Worm (Caenorhabditis elegans): ENCODE results near the gene C24B5.4.
A peak's percentile ranks its signal among the peaks of the same experiment; 100 is the strongest.

The C24B5.4 gene

DNA sequence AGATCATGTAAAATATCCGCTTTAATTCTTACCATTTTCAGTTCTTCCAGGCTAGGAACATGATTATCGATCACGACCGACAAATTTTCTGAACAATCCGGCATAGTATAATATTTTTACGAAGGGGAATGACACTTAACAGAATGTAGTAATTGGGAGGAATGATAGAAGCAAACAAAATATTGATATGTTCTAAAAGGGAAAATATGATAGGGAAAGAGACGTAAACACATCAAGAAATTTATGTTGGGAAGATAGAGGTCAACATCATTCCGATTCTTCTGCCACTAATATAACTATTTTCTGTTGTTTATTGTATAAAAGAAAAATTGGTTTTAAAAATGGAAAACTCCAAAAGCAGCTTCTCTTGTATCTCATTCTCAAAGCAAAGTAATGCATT is at the start of gene C24B5.4:
Gene C24B5.4 (minus strand): TSS at position 206 of the 400 bp plus-strand sequence.
- TF ChIP-seq elt-2 (tag; optimal IDR thresholded peaks at IDR 0.05), result peak; percentile 6
- no peak for TF ChIP-seq unc-62 (GFP tag; optimal IDR thresholded peaks at IDR 0.05)

DNA sequence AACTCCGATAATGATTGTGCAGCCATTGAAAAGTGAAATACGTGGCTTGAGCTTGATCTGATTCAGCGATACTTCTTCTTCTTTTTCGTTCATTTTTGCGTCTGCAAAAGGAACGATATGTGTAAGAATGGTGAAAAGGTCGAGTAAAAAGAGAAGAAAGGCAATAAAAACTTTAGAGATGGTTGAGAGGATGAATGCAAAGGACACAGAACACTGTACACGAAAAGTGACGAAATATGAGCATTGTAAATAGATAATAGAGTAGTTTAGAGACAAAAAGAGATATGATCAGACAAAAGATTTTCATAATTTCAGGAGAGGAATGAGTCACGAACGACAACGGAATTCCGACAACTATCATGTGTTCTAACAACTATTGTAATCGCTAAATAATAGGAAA is 49.1 kb upstream of the C24B5.4 start, which contains the start of gene aat-2:
Gene aat-2 (minus strand): TSS at position 101 of the 400 bp plus-strand sequence.
- TF ChIP-seq unc-39 (tag; optimal IDR thresholded peaks at IDR 0.05) (no peak), ceh-16 (tag; optimal IDR thresholded peaks at IDR 0.05) (no peak), egl-5 (tag; optimal IDR thresholded peaks at IDR 0.05) (no peak)

ce11 chrV:9243171-9243996 is 46.3 kb upstream of the C24B5.4 start, which contains the start of gene glo-4:
Gene glo-4 (minus strand): TSS chrV:9243221.
- TF ChIP-seq tbx-2 (tag; optimal IDR thresholded peaks at IDR 0.05) (peak; percentile 59), lsy-12 (tag; optimal IDR thresholded peaks at IDR 0.05) (peak; percentile 28), fkh-2 (tag; optimal IDR thresholded peaks at IDR 0.05) (no peak), elt-1 (tag; optimal IDR thresholded peaks at IDR 0.05) (no peak), ceh-16 (tag; optimal IDR thresholded peaks at IDR 0.05) (no peak), pqm-1 (tag; optimal IDR thresholded peaks at IDR 0.05) (peak; percentile 28), pha-4 (tag; optimal IDR thresholded peaks at IDR 0.05) (peak; percentile 70), egl-5 (tag; optimal IDR thresholded peaks at IDR 0.05) (peak; percentile 76), hmg-11 (tag; optimal IDR thresholded peaks at IDR 0.05) (peak; percentile 60), ceh-28 (tag; optimal IDR thresholded peaks at IDR 0.05) (peak; percentile 55), nhr-23 (tag; optimal IDR thresholded peaks at IDR 0.05) (peak; percentile 88), lin-15B (tag; optimal IDR thresholded peaks at IDR 0.05) (peak; percentile 73), mdl-1 (tag; optimal IDR thresholded peaks at IDR 0.05) (no peak), nhr-237 (tag; optimal IDR thresholded peaks at IDR 0.05) (no peak), nhr-43 (tag; optimal IDR thresholded peaks at IDR 0.05; ENCODE audit: poor library complexity, severe bottlenecking) (peak; percentile 51), nhr-25 (tag; optimal IDR thresholded peaks at IDR 0.05) (peak; percentile 65), ama-1 (optimal IDR thresholded peaks at IDR 0.05) (no peak), lin-39 (tag; optimal IDR thresholded peaks at IDR 0.05) (peak; percentile 14), elt-2 (tag; optimal IDR thresholded peaks at IDR 0.05) (peak; percentile 78), ceh-9 (tag; optimal IDR thresholded peaks at IDR 0.05) (no peak), fkh-10 (GFP tag; optimal IDR thresholded peaks at IDR 0.05) (peak; percentile 85), nfya-1 (tag; optimal IDR thresholded peaks at IDR 0.05; ENCODE audit: insufficient read depth) (peak; percentile 79), R02D3.7 (tag; optimal IDR thresholded peaks at IDR 0.05) (peak; percentile 11)

ce11 chrV:9232296-9232695 is 35.2 kb upstream of the C24B5.4 start, which contains the start of gene F07C3.3:
Gene F07C3.3 (minus strand): TSS chrV:9232396.
- TF ChIP-seq ZK546.5 (tag; optimal IDR thresholded peaks at IDR 0.05) (no peak), pha-4 (tag; optimal IDR thresholded peaks at IDR 0.05) (no peak)

- TF ChIP-seq nhr-28 (tag; optimal IDR thresholded peaks at IDR 0.05) (no peak), fkh-10 (GFP tag; optimal IDR thresholded peaks at IDR 0.05) (peak; percentile 13), hmg-11 (tag; optimal IDR thresholded peaks at IDR 0.05) (peak; percentile 26), nfya-1 (tag; optimal IDR thresholded peaks at IDR 0.05; ENCODE audit: insufficient read depth) (peak; percentile 41), lsy-12 (tag; optimal IDR thresholded peaks at IDR 0.05) (no peak), lin-39 (tag; optimal IDR thresholded peaks at IDR 0.05) (peak; percentile 62), ceh-82 (tag; optimal IDR thresholded peaks at IDR 0.05) (no peak), fos-1 (tag; optimal IDR thresholded peaks at IDR 0.05) (no peak)
Measured at ce11 chrV:9225675-9226144, 28.6 kb upstream of the C24B5.4 start, which contains the start of gene F07C3.2. Gene F07C3.2 (plus strand): TSS chrV:9226094.

DNA sequence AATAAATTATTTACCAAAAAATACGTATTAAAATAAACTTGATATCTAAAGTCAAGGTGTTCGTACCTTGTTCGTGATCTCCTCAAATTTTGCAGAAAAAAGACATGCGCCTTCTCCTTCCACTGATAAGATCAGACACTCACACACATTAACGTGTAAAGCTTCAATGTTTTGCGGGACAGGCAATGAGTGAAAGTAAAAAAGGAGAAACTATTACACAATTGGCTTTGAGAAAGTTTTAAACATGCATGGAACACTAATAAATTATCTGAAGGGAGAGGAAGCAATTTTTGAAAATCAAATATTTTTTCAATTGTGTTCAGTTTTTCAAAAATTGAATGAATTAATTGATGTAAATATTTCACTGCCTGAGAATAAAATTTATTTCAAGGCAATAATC is 27.9 kb upstream of the C24B5.4 start:
- TF ChIP-seq fkh-10 (GFP tag; optimal IDR thresholded peaks at IDR 0.05) (no peak), elt-1 (tag; optimal IDR thresholded peaks at IDR 0.05) (no peak), nhr-25 (tag; optimal IDR thresholded peaks at IDR 0.05) (peak; percentile 38)
